Fruit fly (Drosophila melanogaster) whole organism, embryonic: ENCODE data around the gene tub.

Source experiments
- Ada2b ChIP-seq: fragments of 200-800 bp; sonication (Bioruptor generic); IDR thresholded peaks from 2 replicates; pipeline ENCODE4 v1.3.6; 2022; ENCODE audit warnings: missing biosample characterization, missing genetic modification characterization
- CG10209 ChIP-seq: fragments of 200-800 bp; sonication (Bioruptor generic); optimal IDR thresholded peaks from 3 replicates; lab custom pipeline; 2017; ENCODE audit warnings: missing biosample characterization, mild to moderate bottlenecking, missing genetic modification characterization, missing genetic modification reagents
- CG10274 ChIP-seq: fragments of 200-800 bp; sonication (Bioruptor generic); optimal IDR thresholded peaks from 3 replicates; lab custom pipeline; 2017; ENCODE audit warnings: missing biosample characterization, mild to moderate bottlenecking, missing genetic modification characterization
- CG11085 ChIP-seq: fragments of 200-800 bp; sonication (Bioruptor generic); IDR thresholded peaks from 2 replicates; pipeline ENCODE4 v1.3.6; 2022; ENCODE audit warnings: missing biosample characterization, missing genetic modification characterization
- CG12299 ChIP-seq: fragments of 200-800 bp; sonication (Bioruptor generic); optimal IDR thresholded peaks from 2 replicates; lab custom pipeline; 2018; ENCODE audit warnings: missing biosample characterization, mild to moderate bottlenecking, missing genetic modification characterization
- CG13123 ChIP-seq: fragments of 200-800 bp; sonication (Bioruptor generic); optimal IDR thresholded peaks from 2 replicates; lab custom pipeline; 2016; ENCODE audit warnings: missing biosample characterization, missing genetic modification characterization
- CG13775 ChIP-seq: fragments of 200-800 bp; sonication (Bioruptor generic); optimal IDR thresholded peaks from 3 replicates; lab custom pipeline; 2017; ENCODE audit warnings: missing biosample characterization, mild to moderate bottlenecking, missing genetic modification characterization
- CG14014 ChIP-seq: fragments of 200-800 bp; sonication (Bioruptor generic); IDR thresholded peaks from 2 replicates; pipeline ENCODE4 v1.3.6; 2022; ENCODE audit warnings: missing biosample characterization, missing genetic modification characterization
- CG1529 ChIP-seq: fragments of 200-800 bp; sonication (Bioruptor generic); optimal IDR thresholded peaks from 3 replicates; lab custom pipeline; 2018; ENCODE audit warnings: missing biosample characterization, missing genetic modification characterization
- CG1602 ChIP-seq: fragments of 200-800 bp; sonication (Bioruptor generic); optimal IDR thresholded peaks from 3 replicates; lab custom pipeline; 2016; ENCODE audit warnings: missing biosample characterization, missing genetic modification characterization
- CG2129 ChIP-seq: fragments of 200-800 bp; sonication (Bioruptor generic); IDR thresholded peaks from 2 replicates; pipeline ENCODE4 v1.3.6; 2022; ENCODE audit warnings: missing biosample characterization, missing genetic modification characterization; ENCODE audit not compliant: partially characterized antibody
- CG3163 ChIP-seq: fragments of 200-800 bp; sonication (Bioruptor generic); optimal IDR thresholded peaks from 3 replicates; lab custom pipeline; 2016; ENCODE audit warnings: missing biosample characterization, missing genetic modification characterization
- CG33213 ChIP-seq: fragments of 200-800 bp; sonication (Bioruptor generic); optimal IDR thresholded peaks from 3 replicates; lab custom pipeline; 2016; ENCODE audit warnings: missing biosample characterization, missing genetic modification characterization
- CG3995 ChIP-seq: fragments of 200-800 bp; sonication (Bioruptor generic); optimal IDR thresholded peaks from 3 replicates; lab custom pipeline; 2016; ENCODE audit warnings: missing biosample characterization, missing genetic modification characterization
- CG43689 ChIP-seq: fragments of 200-800 bp; sonication (Bioruptor generic); IDR thresholded peaks from 2 replicates; pipeline ENCODE4 v1.3.6; 2022; ENCODE audit warnings: missing biosample characterization, missing genetic modification characterization
- CG6765 ChIP-seq: fragments of 200-800 bp; sonication (Bioruptor generic); optimal IDR thresholded peaks from 3 replicates; lab custom pipeline; 2017; ENCODE audit warnings: missing biosample characterization, mild to moderate bottlenecking, missing genetic modification characterization
- CG7928 ChIP-seq: fragments of 200-800 bp; sonication (Bioruptor generic); optimal IDR thresholded peaks from 2 replicates; lab custom pipeline; 2017; ENCODE audit warnings: missing biosample characterization, mild to moderate bottlenecking, missing genetic modification characterization
- Deaf1 ChIP-seq: fragments of 200-800 bp; optimal IDR thresholded peaks from 3 replicates; lab custom pipeline; 2019; ENCODE audit warnings: missing biosample characterization, mild to moderate bottlenecking, missing genetic modification characterization, moderate library complexity
- Dll ChIP-seq: fragments of 200-800 bp; sonication (Bioruptor generic); IDR thresholded peaks from 4 replicates; pipeline ENCODE4 v1.3.6; 2022; ENCODE audit warnings: missing biosample characterization, missing genetic modification characterization; ENCODE audit not compliant: partially characterized antibody
- Elba2 ChIP-seq: fragments of 200-800 bp; sonication (Bioruptor generic); optimal IDR thresholded peaks from 3 replicates; lab custom pipeline; 2016; ENCODE audit warnings: missing biosample characterization, missing genetic modification characterization
- H15 ChIP-seq: fragments of 200-800 bp; sonication (Bioruptor generic); IDR thresholded peaks from 3 replicates; pipeline ENCODE4 v1.3.6; 2022; ENCODE audit warnings: missing biosample characterization, missing genetic modification characterization
- HLH4C ChIP-seq: fragments of 200-800 bp; sonication (Bioruptor generic); IDR thresholded peaks from 3 replicates; pipeline ENCODE4 v1.3.6; 2022; ENCODE audit warnings: missing biosample characterization, missing genetic modification characterization; ENCODE audit not compliant: partially characterized antibody
- HLH54F ChIP-seq: fragments of 200-800 bp; sonication (Bioruptor generic); optimal IDR thresholded peaks from 3 replicates; lab custom pipeline; 2016; ENCODE audit warnings: missing biosample characterization, missing genetic modification characterization
- Lhr ChIP-seq: fragments of 200-800 bp; sonication (Bioruptor generic); optimal IDR thresholded peaks from 3 replicates; lab custom pipeline; 2017; ENCODE audit warnings: mild to moderate bottlenecking, missing biosample characterization, missing genetic modification reagents, missing genetic modification characterization
- NK7.1 ChIP-seq: fragments of 200-800 bp; sonication (Bioruptor generic); optimal IDR thresholded peaks from 3 replicates; lab custom pipeline; 2016; ENCODE audit warnings: missing biosample characterization, missing genetic modification characterization
- Six4 ChIP-seq: fragments of 200-800 bp; sonication (Bioruptor generic); optimal IDR thresholded peaks from 2 replicates; lab custom pipeline; 2016; ENCODE audit warnings: missing biosample characterization, missing genetic modification characterization
- Sry-δ ChIP-seq: fragments of 200-800 bp; sonication (Bioruptor generic); optimal IDR thresholded peaks from 2 replicates; lab custom pipeline; 2016; ENCODE audit warnings: missing biosample characterization, missing genetic modification characterization
- ap ChIP-seq: fragments of 200-800 bp; sonication (Bioruptor generic); IDR thresholded peaks from 2 replicates; pipeline ENCODE4 v1.3.6; 2022; ENCODE audit warnings: missing biosample characterization, missing genetic modification characterization
- dimm ChIP-seq: fragments of 200-800 bp; sonication (Bioruptor generic); IDR thresholded peaks from 2 replicates; pipeline ENCODE4 v1.3.6; 2022; ENCODE audit warnings: missing biosample characterization, missing genetic modification characterization
- dmrt99B ChIP-seq: fragments of 200-800 bp; sonication (Bioruptor generic); optimal IDR thresholded peaks from 2 replicates; lab custom pipeline; 2018; ENCODE audit warnings: missing biosample characterization, mild to moderate bottlenecking, missing genetic modification characterization, moderate library complexity
- hbn ChIP-seq: fragments of 200-800 bp; sonication (Bioruptor generic); IDR thresholded peaks from 2 replicates; pipeline ENCODE4 v1.3.6; 2022; ENCODE audit warnings: missing biosample characterization, missing genetic modification characterization; ENCODE audit not compliant: partially characterized antibody
- hkb ChIP-seq, 2 experiments: fragments of 200-800 bp in 1 of 2; fragments of >200 bp in 1 of 2; sonication (Bioruptor generic) in 1 of 2; IDR thresholded peaks in 1 of 2; optimal IDR thresholded peaks in 1 of 2; 2 replicates each; pipeline versions ENCODE4 v1.3.6 to Lab custom; 2017 to 2022; ENCODE audit warnings: missing biosample characterization in 1 of 2, missing genetic modification characterization in 1 of 2
- ken ChIP-seq: fragments of 200-800 bp; sonication (Bioruptor generic); IDR thresholded peaks from 3 replicates; pipeline ENCODE4 v1.3.6; 2022; ENCODE audit warnings: missing biosample characterization, missing genetic modification characterization
- lilli ChIP-seq: fragments of 200-800 bp; sonication (Bioruptor generic); optimal IDR thresholded peaks from 3 replicates; lab custom pipeline; 2016; ENCODE audit warnings: missing biosample characterization, missing genetic modification characterization
- lola ChIP-seq, 3 experiments: fragments of >200 bp in 2 of 3; fragments of 200-800 bp in 1 of 3; sonication (Bioruptor generic) in 1 of 3; optimal IDR thresholded peaks; 2 replicates each; lab custom pipeline; 2017 to 2019; ENCODE audit warnings: missing biosample characterization in 3 of 3, missing genetic modification characterization in 3 of 3, mild to moderate bottlenecking in 1 of 3, moderate library complexity in 1 of 3
- maf-S ChIP-seq: fragments of 200-800 bp; sonication (Bioruptor generic); optimal IDR thresholded peaks from 2 replicates; lab custom pipeline; 2016; ENCODE audit warnings: missing biosample characterization, missing genetic modification characterization
- nerfin-2 ChIP-seq: fragments of 200-800 bp; sonication (Bioruptor generic); IDR thresholded peaks from 2 replicates; pipeline ENCODE4 v1.3.6; 2022; ENCODE audit warnings: missing biosample characterization, missing genetic modification characterization; ENCODE audit not compliant: partially characterized antibody
- pzg ChIP-seq: fragments of 200-800 bp; sonication (Bioruptor generic); optimal IDR thresholded peaks from 3 replicates; lab custom pipeline; 2018; ENCODE audit warnings: missing biosample characterization, mild to moderate bottlenecking, missing genetic modification characterization, moderate library complexity
- so ChIP-seq: fragments of 200-800 bp; sonication (Bioruptor generic); IDR thresholded peaks from 3 replicates; pipeline ENCODE4 v1.3.6; 2022; ENCODE audit warnings: missing biosample characterization, missing genetic modification characterization
- tgo ChIP-seq: fragments of 200-800 bp; sonication (Bioruptor generic); IDR thresholded peaks from 3 replicates; pipeline ENCODE4 v1.3.6; 2022; ENCODE audit warnings: missing biosample characterization, missing genetic modification characterization
- trh ChIP-seq: fragments of 200-800 bp; sonication (Bioruptor generic); optimal IDR thresholded peaks from 2 replicates; lab custom pipeline; 2016; ENCODE audit warnings: missing biosample characterization, missing genetic modification characterization
- tup ChIP-seq: fragments of 200-800 bp; sonication (Bioruptor generic); optimal IDR thresholded peaks from 2 replicates; lab custom pipeline; 2016; ENCODE audit warnings: missing biosample characterization, mild to moderate bottlenecking, missing genetic modification characterization, moderate library complexity
- tx ChIP-seq: fragments of 200-800 bp; sonication (Bioruptor generic); optimal IDR thresholded peaks from 2 replicates; lab custom pipeline; 2016; ENCODE audit warnings: missing biosample characterization, missing genetic modification characterization

The tub gene

dm6 chr3R:4397403-4398079, 10.0 kb downstream of the tub start, which contains the start of gene CG9855 (continued):
- TF ChIP-seq maf-S (GFP tag; lab: Kevin White, UChicago) (no peak), HLH54F (GFP tag; lab: Kevin White, UChicago) (no peak), CG3995 (GFP tag; lab: Kevin White, UChicago) (peak; percentile 85), CG12299 (tag; lab: Kevin White, UChicago) (no peak), Elba2 (GFP tag; lab: Kevin White, UChicago) (peak; percentile 24), CG13775 (no peak), CG7928 (GFP tag; lab: Kevin White, UChicago) (peak; percentile 66), hbn (peak; percentile 37; the same call in 1 of the 2 replicates), ken (no peak), lola (GFP tag; optimal IDR thresholded peaks at IDR 0.05; lab: Kevin White, UChicago) (no peak), dmrt99B (tag; lab: Kevin White, UChicago) (no peak), nerfin-2 (GFP tag; lab: Robert Waterston, UW) (no peak), HLH4C (no peak), Dll (0 out of 4 replicates have a peak, but pooled peaks have one; percentile 41), so (no peak), CG6765 (GFP tag; lab: Kevin White, UChicago) (no peak), Deaf1 (tag; lab: Kevin White, UChicago) (no peak), H15 (GFP tag; lab: Robert Waterston, UW) (no peak), tx (GFP tag; lab: Kevin White, UChicago) (no peak), Ada2b (GFP tag; lab: Robert Waterston, UW) (no peak), CG3163 (GFP tag; lab: Kevin White, UChicago) (no peak), tgo (no peak), dimm (GFP tag; lab: Robert Waterston, UW) (no peak), CG1529 (GFP tag; lab: Kevin White, UChicago) (no peak), Sry-δ (GFP tag; lab: Kevin White, UChicago) (peak; percentile 40), CG14014 (GFP tag; lab: Robert Waterston, UW) (no peak), Lhr (GFP tag; lab: Kevin White, UChicago) (peak; percentile 58), NK7.1 (GFP tag; lab: Kevin White, UChicago) (no peak), tup (GFP tag; lab: Kevin White, UChicago) (no peak), CG1602 (GFP tag; lab: Kevin White, UChicago) (no peak), CG2129 (GFP tag; lab: Robert Waterston, UW) (no peak), pzg (GFP tag; lab: Kevin White, UChicago) (peak; percentile 79), CG43689 (GFP tag; lab: Robert Waterston, UW) (no peak), CG11085 (GFP tag; lab: Robert Waterston, UW) (no peak), Six4 (GFP tag; lab: Kevin White, UChicago) (no peak), CG10274 (no peak), hkb (optimal IDR thresholded peaks at IDR 0.05; lab: Kevin White, UChicago) (no peak), hkb (GFP tag; IDR thresholded peaks at IDR 0.05; lab: Robert Waterston, UW) (no peak), CG13123 (no peak), trh (GFP tag; lab: Kevin White, UChicago) (no peak), lilli (no peak), ap (GFP tag; lab: Robert Waterston, UW) (no peak), CG10209 (no peak), CG33213 (GFP tag; lab: Kevin White, UChicago) (peak; percentile 83)
- TF ChIP-seq, all 482 proteins: peak for 65
